Fruit fly (Drosophila melanogaster): ENCODE data around the gene dmGlut.

Gene dmGlut

DNA sequence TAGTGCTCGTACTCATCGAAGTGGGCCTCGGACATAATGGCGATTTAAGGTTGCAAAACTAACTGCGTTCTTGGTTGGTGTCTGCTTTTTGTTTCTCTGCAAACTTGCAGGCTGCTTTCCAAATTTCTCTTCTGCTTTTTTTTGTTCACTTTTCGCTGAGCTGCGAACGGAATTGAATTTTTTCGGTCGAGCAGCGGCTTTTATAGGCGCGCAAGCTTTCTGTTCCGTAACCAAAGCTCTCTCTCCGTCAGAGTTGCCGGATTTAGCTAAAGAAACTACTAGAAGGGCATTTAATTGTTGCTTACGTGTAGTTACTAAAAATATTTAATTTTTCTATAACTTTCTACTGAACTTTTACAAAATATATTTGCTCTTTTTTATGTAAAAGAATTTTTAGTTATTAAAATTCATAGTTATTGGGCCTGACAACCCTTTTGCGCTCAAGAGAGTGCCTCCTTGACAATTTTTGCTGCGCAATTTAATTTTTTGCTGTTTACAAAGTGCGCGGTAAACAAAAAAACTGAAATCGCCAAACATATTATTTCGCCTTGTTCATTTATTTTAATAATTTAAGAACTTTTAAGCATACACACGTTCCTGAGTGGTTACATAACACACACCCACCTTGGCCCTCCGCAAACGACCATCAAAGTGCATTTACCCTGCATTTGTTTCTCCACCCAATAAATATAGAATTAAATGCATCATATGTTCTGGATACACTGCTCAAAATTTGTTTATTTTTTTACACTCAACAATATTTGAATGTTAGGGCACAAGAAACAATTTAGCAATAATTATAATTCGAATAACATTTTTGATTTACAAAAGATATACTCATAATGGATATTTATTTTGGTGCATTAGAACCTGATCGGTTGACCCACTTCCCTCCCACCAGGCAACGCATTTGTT, 19.0 kb downstream of the dmGlut start, which contains the start of gene CG6770:
CG6770 (minus strand) TSS at position 178 of the 915 bp plus-strand sequence.
- TF ChIP-seq CG17801 (GFP tag; optimal IDR thresholded peaks at IDR 0.05; ENCODE audit: partially characterized antibody): peak; percentile 91

DNA sequence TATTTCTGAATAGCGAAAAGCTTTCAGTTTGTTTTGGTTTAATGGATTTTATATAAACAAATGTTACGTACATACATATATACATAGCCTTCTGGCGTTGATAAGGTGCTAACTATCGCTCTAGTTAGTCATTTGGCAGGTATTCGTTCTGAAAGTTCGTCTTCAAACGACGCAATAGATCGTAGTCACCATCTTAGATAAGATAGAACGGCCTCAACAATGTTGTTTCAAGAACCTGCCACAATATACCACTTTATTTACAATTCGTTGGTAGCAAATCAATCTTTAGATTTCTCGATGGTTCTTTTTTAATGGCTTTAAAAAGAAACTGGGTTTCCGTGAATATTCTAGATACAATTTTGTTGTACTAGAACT, 19.6 kb downstream of the dmGlut start:
- TF ChIP-seq CG17801 (GFP tag; optimal IDR thresholded peaks at IDR 0.05; ENCODE audit: partially characterized antibody): no peak

DNA sequence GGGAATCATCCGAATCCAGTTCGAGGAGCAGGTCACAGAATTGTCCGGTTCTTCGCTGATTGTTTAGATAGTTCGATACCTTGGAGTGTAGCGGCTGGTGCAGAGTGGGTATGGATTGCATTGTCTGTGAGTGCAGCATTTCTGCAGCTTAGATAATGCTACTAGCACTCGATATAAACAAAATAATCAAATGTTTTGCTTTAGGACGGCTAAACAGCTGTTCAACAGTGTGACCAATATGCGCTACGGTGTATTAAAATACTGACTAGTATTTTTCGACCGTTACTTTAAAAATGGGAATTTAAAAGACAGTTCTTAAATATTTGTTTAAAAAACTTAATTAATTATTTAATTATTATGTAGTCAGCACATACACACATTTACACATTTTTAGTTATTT, 21.5 kb downstream of the dmGlut start, which contains the start of gene Plzf:
Plzf (minus strand) TSS at position 196 of the 400 bp plus-strand sequence.
- no peak for TF ChIP-seq CG17801 (GFP tag; optimal IDR thresholded peaks at IDR 0.05; ENCODE audit: partially characterized antibody)

DNA sequence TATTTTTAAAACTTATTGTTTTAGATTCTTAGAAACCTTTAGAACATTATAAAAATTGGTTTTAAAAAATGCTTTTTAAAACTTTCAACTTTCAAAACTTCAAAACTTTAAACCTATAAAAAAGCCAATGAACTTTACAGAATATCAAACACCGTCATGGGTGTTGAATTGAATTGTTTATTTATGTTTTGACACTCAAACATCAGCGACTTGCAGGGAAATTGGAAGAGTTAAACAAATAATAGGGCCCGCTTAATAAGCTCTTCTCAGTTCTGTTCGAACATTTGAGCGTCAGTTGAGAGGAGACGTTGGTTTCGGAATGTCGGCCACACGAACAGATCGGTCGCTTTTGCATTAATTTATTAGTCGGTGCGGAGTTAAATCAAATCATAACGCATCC, 21.9 kb downstream of the dmGlut start, which contains the start of gene PLCXD:
PLCXD (plus strand) TSS at position 286 of the 400 bp plus-strand sequence.
- no peak for TF ChIP-seq CG17801 (GFP tag; optimal IDR thresholded peaks at IDR 0.05; ENCODE audit: partially characterized antibody)

DNA sequence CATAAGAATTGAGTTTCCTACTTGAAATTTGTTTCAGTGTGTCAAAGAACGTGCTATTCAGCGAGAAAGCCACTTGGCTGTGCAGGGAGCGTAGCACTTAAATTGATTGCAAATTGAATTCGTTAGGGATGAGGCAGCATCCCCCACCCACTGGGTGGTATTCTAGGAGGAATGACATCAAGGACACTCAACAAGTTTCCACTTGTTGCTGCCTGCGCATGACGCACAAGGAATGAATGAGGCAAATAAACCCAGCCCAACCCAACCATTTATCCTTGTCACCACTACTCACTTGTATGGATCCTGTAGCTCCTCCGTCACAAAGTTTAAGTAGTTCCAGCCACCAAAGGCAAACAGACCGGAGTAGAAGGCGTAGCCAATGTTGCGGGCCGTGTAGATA, 26.1 kb downstream of the dmGlut start:
- no peak for TF ChIP-seq CG17801 (GFP tag; optimal IDR thresholded peaks at IDR 0.05; ENCODE audit: partially characterized antibody)

DNA sequence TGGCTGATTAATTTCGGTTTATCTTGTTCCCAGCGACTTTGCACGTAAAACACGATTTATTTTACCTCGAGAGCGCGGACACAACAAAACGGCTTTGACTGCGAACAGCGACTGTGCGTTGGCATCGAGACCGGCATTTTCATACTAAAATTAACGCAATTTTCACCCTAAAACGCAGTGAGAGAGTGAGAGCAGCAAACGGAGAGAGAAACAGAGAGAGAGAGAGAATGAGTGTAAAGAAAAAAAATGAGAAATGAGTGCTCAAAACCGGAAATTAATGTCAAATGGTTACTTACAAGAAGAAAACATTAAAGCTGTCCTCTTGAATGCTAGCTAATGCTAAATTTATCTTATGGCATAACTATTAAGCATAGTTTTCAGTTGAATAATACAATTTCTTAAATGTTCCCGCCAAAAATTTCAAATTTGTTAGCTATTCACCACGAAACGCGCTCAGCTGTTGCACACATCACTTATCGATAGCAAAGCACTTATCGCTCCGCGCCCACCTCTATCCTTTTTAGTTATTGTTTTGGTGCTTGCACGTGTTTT, 28.7 kb downstream of the dmGlut start, which contains the start of the genes JhI-21, RpL7-like and CG34164:
JhI-21 (minus strand) TSS at position 206 of the 552 bp plus-strand sequence.
RpL7-like (plus strand) TSS at position 490 of the 552 bp plus-strand sequence.
CG34164 (plus strand) TSS at position 512 of the 552 bp plus-strand sequence.
- peak; percentile 31 for TF ChIP-seq CG17801 (GFP tag; optimal IDR thresholded peaks at IDR 0.05; ENCODE audit: partially characterized antibody)

DNA sequence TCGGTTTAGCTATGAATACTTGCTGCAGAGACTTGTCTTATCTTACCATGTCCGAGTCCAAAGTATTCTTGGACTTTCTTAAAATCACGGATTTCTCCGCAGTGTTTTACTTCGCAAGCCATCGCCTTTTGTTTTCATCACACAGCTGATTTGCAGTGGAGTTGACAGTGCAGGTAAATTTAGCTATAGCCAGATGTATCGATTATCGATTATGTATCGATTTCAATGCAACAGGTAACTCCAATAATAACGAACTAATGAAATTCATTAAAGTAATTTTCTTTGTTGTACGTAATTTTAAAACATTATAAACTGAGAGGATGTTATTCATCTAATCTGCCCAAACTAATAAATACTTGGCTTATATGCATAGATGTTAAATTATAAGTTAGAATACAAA, 35.8 kb downstream of the dmGlut start, which contains the start of gene Rab3-GAP:
Rab3-GAP (minus strand) TSS at position 150 of the 400 bp plus-strand sequence.
- peak; percentile 19 for TF ChIP-seq CG17801 (GFP tag; optimal IDR thresholded peaks at IDR 0.05; ENCODE audit: partially characterized antibody)

DNA sequence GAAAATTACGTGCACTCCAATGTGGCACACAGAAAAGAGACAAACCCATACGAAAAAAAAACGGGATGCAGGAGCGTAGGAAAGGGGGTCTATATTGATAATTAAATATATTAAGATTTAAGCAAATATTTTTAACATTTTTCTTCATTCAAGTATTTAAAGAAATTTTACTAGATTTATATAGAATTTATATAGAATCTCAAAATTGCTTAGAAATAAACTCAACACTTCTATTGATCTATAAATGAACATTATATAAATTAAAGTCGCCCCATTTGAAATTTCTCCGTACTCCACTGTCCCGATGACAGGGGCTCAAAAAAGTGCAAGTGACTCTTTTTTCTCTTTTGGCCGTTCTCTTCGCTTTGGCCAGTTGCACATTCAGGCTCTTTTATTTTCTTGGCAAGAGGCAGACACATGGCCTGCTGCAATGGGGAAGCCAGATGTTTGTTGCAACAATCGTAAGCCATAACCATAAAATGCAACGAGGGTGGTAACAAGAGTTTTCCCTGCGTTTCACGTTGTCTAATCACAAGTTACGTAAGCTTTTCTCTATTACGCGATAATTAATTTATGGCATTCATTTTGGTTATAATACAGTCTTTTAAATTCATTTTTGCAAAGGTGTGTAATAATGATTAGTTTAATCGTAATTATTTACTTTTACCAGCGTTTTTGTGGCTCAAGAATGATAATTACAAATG, 38.6 kb downstream of the dmGlut start:
- no peak for TF ChIP-seq CG17801 (GFP tag; optimal IDR thresholded peaks at IDR 0.05; ENCODE audit: partially characterized antibody)

DNA sequence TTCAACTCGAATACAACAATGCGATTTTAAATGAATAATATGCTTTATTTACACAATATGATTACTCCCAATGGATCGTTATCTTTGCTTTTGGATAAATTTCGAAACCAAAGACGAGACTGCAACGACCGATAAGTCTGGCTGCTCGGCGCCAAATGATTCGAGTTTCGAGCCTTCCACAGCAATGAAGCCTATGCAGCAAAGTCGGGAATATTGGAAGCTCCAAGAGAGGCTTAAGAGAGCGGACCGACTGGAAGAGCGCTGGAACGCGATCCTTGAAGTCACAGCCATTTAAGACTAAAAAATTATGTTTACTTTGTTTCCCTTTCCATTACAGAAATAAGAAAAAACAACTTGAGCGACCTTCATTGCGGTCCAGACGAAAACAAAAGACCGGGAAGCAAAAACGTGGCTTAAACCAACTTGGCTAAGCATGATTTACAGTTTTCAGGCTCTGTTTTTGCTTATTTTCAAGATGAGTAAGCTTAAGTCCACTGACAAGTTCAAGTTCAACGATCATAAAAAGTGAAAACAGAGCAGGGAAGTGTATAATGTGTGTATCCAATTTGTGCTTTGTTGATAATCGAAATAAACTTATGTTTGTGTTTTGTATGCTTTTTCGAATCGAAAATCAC, 39.5 kb downstream of the dmGlut start, which contains the start of gene firl:
firl (minus strand) TSS at position 159 of the 635 bp plus-strand sequence.
- TF ChIP-seq CG17801 (GFP tag; optimal IDR thresholded peaks at IDR 0.05; ENCODE audit: partially characterized antibody): no peak

DNA sequence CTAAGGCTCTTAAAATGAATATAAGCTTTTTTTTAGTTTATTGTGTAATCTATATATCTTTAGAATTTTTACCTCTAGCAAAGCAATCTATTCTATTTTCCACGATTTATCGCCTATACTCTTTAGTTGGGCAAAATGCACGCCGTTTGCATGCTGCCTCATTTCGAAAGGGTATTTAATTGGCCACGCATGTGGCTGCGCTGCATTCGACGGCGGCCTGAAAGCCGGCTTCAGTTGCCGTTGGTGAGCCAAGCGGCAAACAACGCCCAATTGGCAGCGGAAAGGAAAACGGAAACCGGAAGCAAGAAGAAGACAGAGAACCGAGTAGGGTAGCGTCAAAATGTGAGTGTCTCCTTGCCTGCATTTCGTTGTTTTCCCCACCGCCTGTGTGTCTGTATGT, 48.6 kb downstream of the dmGlut start, which contains the start of gene CG14947:
CG14947 (plus strand) TSS at position 251 of the 400 bp plus-strand sequence.
- no peak for TF ChIP-seq CG17801 (GFP tag; optimal IDR thresholded peaks at IDR 0.05; ENCODE audit: partially characterized antibody)

DNA sequence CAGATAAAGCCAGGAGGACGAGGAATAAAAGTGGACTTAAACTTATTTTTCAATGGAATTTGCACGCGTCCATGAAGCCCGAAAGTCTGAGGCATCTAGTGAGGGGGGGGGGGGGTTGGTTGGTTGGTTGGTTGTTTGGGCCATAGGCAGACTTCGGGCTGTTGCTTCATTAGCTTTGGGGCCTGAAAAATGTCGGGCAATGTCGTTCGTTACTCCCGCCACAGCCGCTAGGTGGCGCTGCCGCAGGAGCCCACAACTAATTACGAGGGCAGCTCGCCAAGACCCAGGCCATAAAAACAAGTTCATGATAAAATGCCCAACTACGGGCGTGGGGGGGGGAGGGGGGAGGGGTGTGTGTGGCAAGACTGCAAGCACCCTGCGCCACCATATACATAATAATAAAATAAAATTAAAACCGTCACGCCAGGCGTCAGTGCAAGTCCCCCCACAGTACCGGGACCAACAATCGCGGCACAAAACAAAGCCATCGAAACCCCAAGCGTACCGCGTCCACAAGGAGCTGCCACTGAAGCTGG, 51.0 kb downstream of the dmGlut start:
- no peak for TF ChIP-seq CG17801 (GFP tag; optimal IDR thresholded peaks at IDR 0.05; ENCODE audit: partially characterized antibody)

DNA sequence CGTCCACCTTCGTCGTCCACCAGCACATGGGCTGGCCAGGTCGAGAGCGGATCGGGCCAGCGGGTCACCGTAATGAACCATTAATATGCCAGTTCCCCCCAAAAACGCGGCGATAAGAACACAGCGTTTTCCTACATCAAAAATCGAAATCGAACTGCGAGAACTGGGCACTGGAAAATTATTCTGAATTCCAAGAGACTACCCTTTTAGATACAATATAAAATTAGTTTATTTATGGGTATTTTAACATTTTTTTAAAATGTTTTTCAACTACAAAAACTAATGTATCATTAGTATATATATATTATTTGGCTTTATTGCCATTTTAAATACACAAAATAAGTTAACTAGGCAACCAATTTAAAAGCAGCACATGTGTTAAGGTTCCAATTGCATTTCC, 51.5 kb downstream of the dmGlut start:
- TF ChIP-seq CG17801 (GFP tag; optimal IDR thresholded peaks at IDR 0.05; ENCODE audit: partially characterized antibody): no peak

DNA sequence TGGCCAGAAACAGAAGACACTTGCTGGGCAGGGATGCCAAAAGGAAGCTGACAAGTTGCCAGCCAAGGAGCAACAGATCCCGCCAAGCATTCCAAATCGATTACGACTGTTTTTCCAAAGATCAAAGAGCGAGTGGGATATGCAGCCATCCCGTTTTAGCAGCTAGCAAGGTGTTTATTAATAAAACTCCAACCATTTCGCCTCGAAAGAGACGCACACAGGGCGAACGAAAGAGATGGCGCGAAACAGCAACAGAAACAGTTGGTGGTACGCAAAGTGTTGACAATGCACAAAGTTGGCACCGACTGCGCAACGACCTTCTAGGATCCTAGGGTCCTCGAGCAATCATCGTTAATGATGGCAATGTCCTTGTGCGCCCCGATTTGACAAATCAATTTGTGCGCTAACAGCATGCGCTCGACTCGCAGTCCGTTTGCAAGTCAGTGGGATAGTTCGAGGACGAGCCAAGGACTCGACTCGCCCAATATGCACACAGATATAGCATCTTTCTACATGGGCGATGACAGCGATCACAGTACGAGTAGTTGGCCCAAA, 52.7 kb downstream of the dmGlut start:
- no peak for TF ChIP-seq CG17801 (GFP tag; optimal IDR thresholded peaks at IDR 0.05; ENCODE audit: partially characterized antibody)

DNA sequence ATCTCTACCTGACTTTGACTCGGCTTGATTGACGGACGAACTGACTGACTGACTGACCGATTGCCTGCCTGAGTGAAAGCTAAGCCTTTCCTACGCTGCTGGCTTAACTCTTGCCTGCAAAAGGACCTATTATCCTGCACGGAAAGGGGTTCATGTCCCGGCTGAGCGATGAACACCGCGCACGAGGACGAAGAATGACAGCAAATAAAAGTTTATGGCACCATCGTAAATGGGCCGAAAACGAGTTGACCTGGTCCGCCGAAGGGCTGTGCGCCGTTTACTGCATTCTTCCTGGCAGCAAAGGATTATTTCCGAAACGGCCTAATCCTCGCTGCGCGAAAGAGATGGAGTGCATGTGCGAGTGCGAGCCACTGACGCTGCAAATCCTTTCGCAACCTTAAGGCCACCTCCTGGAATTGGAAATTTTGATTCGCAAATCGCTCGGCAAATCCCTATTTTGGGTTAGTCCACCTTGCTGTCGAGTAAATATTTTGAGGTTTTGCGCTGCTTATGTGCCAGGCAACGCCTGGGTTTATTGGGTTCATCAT, 54.0 kb downstream of the dmGlut start:
- no peak for TF ChIP-seq CG17801 (GFP tag; optimal IDR thresholded peaks at IDR 0.05; ENCODE audit: partially characterized antibody)
